Fruit fly (Drosophila melanogaster): Measurements from ENCODE around the gene CG31709.

DNA sequence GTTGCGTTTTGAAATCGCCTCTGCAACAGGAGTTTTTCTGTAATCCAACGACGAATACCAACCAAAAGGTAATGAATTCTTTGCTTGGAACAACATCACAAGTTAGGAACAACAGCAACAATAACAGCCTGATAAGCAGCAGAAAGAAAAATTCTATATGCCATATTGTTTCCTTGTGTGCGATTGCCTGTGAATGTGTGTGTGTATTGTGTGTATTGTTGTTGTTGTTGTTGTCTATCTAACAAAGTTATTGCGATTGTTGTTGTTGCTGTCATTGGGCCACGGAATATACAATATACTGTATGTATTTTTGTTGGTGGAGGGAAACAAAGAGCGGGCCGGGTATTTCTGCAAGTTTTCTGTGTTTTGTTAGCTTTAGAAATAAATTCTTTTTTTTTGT lies 10.3 kb downstream of the CG31709 start:
- TF ChIP-seq CG6654 (GFP tag; optimal IDR thresholded peaks at IDR 0.05), result no peak
- no peak for TF ChIP-seq gce (GFP tag; IDR thresholded peaks at IDR 0.05)
- TF ChIP-seq CG17568 (GFP tag; optimal IDR thresholded peaks at IDR 0.05), result no peak
- TF ChIP-seq CG2120 (GFP tag; optimal IDR thresholded peaks at IDR 0.05), result no peak
- no peak for TF ChIP-seq CG3407 (GFP tag; optimal IDR thresholded peaks at IDR 0.05)
- TF ChIP-seq CG11093 (GFP tag; IDR thresholded peaks at IDR 0.05), result no peak
- no peak for TF ChIP-seq danr (GFP tag; IDR thresholded peaks at IDR 0.05)
- TF ChIP-seq kay (GFP tag; optimal IDR thresholded peaks at IDR 0.05), result no peak
- TF ChIP-seq CTCF (GFP tag; optimal IDR thresholded peaks at IDR 0.05), result no peak
- TF ChIP-seq CG10979 (tag; optimal IDR thresholded peaks at IDR 0.05), result no peak
- TF ChIP-seq CG12155 (GFP tag; optimal IDR thresholded peaks at IDR 0.05), result no peak

Measured in whole organism, embryonic.